Fruit fly (Drosophila melanogaster) whole organism, embryonic: ENCODE data around the gene CG42764.
A peak's percentile ranks its signal among the peaks of the same experiment; 100 is the strongest.

ENCODE experiments used
- Atf-2 ChIP-seq: fragments of 200-800 bp; sonication (Bioruptor generic); optimal IDR thresholded peaks from 2 replicates; lab custom pipeline; 2016; ENCODE audit warnings: missing biosample characterization, missing genetic modification characterization
- CG10654 ChIP-seq: fragments of 200-800 bp; sonication (Bioruptor generic); optimal IDR thresholded peaks from 2 replicates; lab custom pipeline; 2016; ENCODE audit warnings: missing biosample characterization, missing genetic modification characterization
- CG13775 ChIP-seq: fragments of 200-800 bp; sonication (Bioruptor generic); optimal IDR thresholded peaks from 3 replicates; lab custom pipeline; 2017; ENCODE audit warnings: missing biosample characterization, mild to moderate bottlenecking, missing genetic modification characterization
- CG15011 ChIP-seq: fragments of 200-800 bp; sonication (Bioruptor generic); optimal IDR thresholded peaks from 3 replicates; lab custom pipeline; 2018; ENCODE audit warnings: missing biosample characterization, mild to moderate bottlenecking, missing genetic modification characterization
- CG17328 ChIP-seq: fragments of 200-800 bp; sonication (Bioruptor generic); IDR thresholded peaks from 2 replicates; pipeline ENCODE4 v1.3.6; 2022; ENCODE audit warnings: missing biosample characterization, missing genetic modification characterization
- CG18599 ChIP-seq: fragments of 200-800 bp; sonication (Bioruptor generic); optimal IDR thresholded peaks from 3 replicates; lab custom pipeline; 2017; ENCODE audit warnings: missing biosample characterization, missing genetic modification characterization, mild to moderate bottlenecking, moderate library complexity, missing genetic modification reagents
- CG2129 ChIP-seq: fragments of 200-800 bp; sonication (Bioruptor generic); IDR thresholded peaks from 2 replicates; pipeline ENCODE4 v1.3.6; 2022; ENCODE audit warnings: missing biosample characterization, missing genetic modification characterization; ENCODE audit not compliant: partially characterized antibody
- CG6765 ChIP-seq: fragments of 200-800 bp; sonication (Bioruptor generic); optimal IDR thresholded peaks from 3 replicates; lab custom pipeline; 2017; ENCODE audit warnings: missing biosample characterization, mild to moderate bottlenecking, missing genetic modification characterization
- CG7987 ChIP-seq: fragments of 200-800 bp; sonication (Bioruptor generic); optimal IDR thresholded peaks from 2 replicates; lab custom pipeline; 2018; ENCODE audit warnings: missing biosample characterization, mild to moderate bottlenecking, missing genetic modification characterization, moderate library complexity
- CG8359 ChIP-seq: fragments of 200-800 bp; sonication (Bioruptor generic); optimal IDR thresholded peaks from 2 replicates; lab custom pipeline; 2017; ENCODE audit warnings: missing biosample characterization, mild to moderate bottlenecking, missing genetic modification characterization, borderline replicate concordance
- CG9797 ChIP-seq: fragments of 200-800 bp; sonication (Bioruptor generic); optimal IDR thresholded peaks from 3 replicates; lab custom pipeline; 2018; ENCODE audit warnings: missing biosample characterization, mild to moderate bottlenecking, missing genetic modification characterization
- CG9876 ChIP-seq: fragments of 200-800 bp; sonication (Bioruptor generic); optimal IDR thresholded peaks from 2 replicates; lab custom pipeline; 2016; ENCODE audit warnings: missing biosample characterization, missing genetic modification characterization
- D19A ChIP-seq: fragments of 200-800 bp; optimal IDR thresholded peaks from 3 replicates; lab custom pipeline; 2019; ENCODE audit warnings: missing biosample characterization, mild to moderate bottlenecking, missing genetic modification characterization, moderate library complexity
- Dbx ChIP-seq: fragments of 200-800 bp; sonication (Bioruptor generic); IDR thresholded peaks from 3 replicates; pipeline ENCODE4 v1.3.6; 2022; ENCODE audit warnings: missing biosample characterization, missing genetic modification characterization
- Dip2 ChIP-seq: fragments of 200-800 bp; sonication (Bioruptor generic); IDR thresholded peaks from 2 replicates; pipeline ENCODE4 v1.3.6; 2022; ENCODE audit warnings: missing biosample characterization, missing genetic modification characterization
- Dref ChIP-seq: fragments of 200-800 bp; sonication (Bioruptor generic); IDR thresholded peaks from 2 replicates; pipeline ENCODE4 v1.3.6; 2022; ENCODE audit warnings: missing biosample characterization, missing genetic modification characterization
- H2.0 ChIP-seq: fragments of 200-800 bp; sonication (Bioruptor generic); IDR thresholded peaks from 2 replicates; pipeline ENCODE4 v1.3.6; 2022; ENCODE audit warnings: missing biosample characterization, missing genetic modification characterization
- HLH54F ChIP-seq: fragments of 200-800 bp; sonication (Bioruptor generic); optimal IDR thresholded peaks from 3 replicates; lab custom pipeline; 2016; ENCODE audit warnings: missing biosample characterization, missing genetic modification characterization
- Hr51 ChIP-seq, 2 experiments: fragments of 200-800 bp; sonication (Bioruptor generic); optimal IDR thresholded peaks; 2 replicates in 1 of 2; 3 replicates in 1 of 2; lab custom pipeline; 2016 to 2018; ENCODE audit warnings: missing biosample characterization in 2 of 2, missing genetic modification characterization in 2 of 2, mild to moderate bottlenecking in 1 of 2, moderate library complexity in 1 of 2
- Mes4 ChIP-seq: fragments of 200-800 bp; sonication (Bioruptor generic); optimal IDR thresholded peaks from 2 replicates; lab custom pipeline; 2016; ENCODE audit warnings: missing biosample characterization, missing genetic modification characterization
- Mrtf ChIP-seq: fragments of 200-800 bp; sonication (Bioruptor generic); IDR thresholded peaks from 3 replicates; pipeline ENCODE4 v1.3.6; 2022; ENCODE audit warnings: missing biosample characterization, missing genetic modification characterization
- Optix ChIP-seq: fragments of 200-800 bp; sonication (Bioruptor generic); IDR thresholded peaks from 3 replicates; pipeline ENCODE4 v1.3.6; 2022; ENCODE audit warnings: missing biosample characterization, missing genetic modification characterization
- Ptx1 ChIP-seq: fragments of 200-800 bp; sonication (Bioruptor generic); IDR thresholded peaks from 2 replicates; pipeline ENCODE4 v1.3.6; 2022; ENCODE audit warnings: missing biosample characterization, missing genetic modification characterization
- Six4 ChIP-seq: fragments of 200-800 bp; sonication (Bioruptor generic); optimal IDR thresholded peaks from 2 replicates; lab custom pipeline; 2016; ENCODE audit warnings: missing biosample characterization, missing genetic modification characterization
- Trl ChIP-seq, 3 experiments: fragments of >200 bp in 2 of 3; fragments of 200-800 bp in 1 of 3; sonication (Bioruptor generic) in 1 of 3; optimal IDR thresholded peaks; 2 replicates in 1 of 3; 3 replicates in 2 of 3; lab custom pipeline; 2016 to 2017; ENCODE audit warnings: missing biosample characterization in 1 of 3, missing genetic modification characterization in 1 of 3
- Vsx1 ChIP-seq: fragments of 200-800 bp; sonication (Bioruptor generic); optimal IDR thresholded peaks from 2 replicates; lab custom pipeline; 2017; ENCODE audit warnings: missing biosample characterization, mild to moderate bottlenecking, missing genetic modification characterization, missing genetic modification reagents
- chif ChIP-seq, 2 experiments: fragments of 200-800 bp; sonication (Bioruptor generic); optimal IDR thresholded peaks; 3 replicates each; lab custom pipeline; 2016; ENCODE audit warnings: missing biosample characterization in 2 of 2, missing genetic modification characterization in 2 of 2
- cwo ChIP-seq: fragments of 200-800 bp; sonication (Bioruptor generic); optimal IDR thresholded peaks from 3 replicates; lab custom pipeline; 2017; ENCODE audit warnings: missing biosample characterization, missing genetic modification characterization, mild to moderate bottlenecking, moderate library complexity, missing genetic modification reagents
- danr ChIP-seq: fragments of 200-800 bp; sonication (Bioruptor generic); IDR thresholded peaks from 2 replicates; pipeline ENCODE4 v1.3.6; 2022; ENCODE audit warnings: missing biosample characterization, missing genetic modification characterization
- dimm ChIP-seq: fragments of 200-800 bp; sonication (Bioruptor generic); IDR thresholded peaks from 2 replicates; pipeline ENCODE4 v1.3.6; 2022; ENCODE audit warnings: missing biosample characterization, missing genetic modification characterization
- fru ChIP-seq: fragments of >200 bp; optimal IDR thresholded peaks from 2 replicates; lab custom pipeline; 2017
- gcm2 ChIP-seq: fragments of 200-800 bp; sonication (Bioruptor generic); optimal IDR thresholded peaks from 2 replicates; lab custom pipeline; 2016; ENCODE audit warnings: missing biosample characterization, missing genetic modification characterization
- ham ChIP-seq: fragments of 200-800 bp; sonication (Bioruptor generic); IDR thresholded peaks from 2 replicates; pipeline ENCODE4 v1.3.6; 2022; ENCODE audit warnings: missing biosample characterization, missing genetic modification characterization
- insv ChIP-seq, 2 experiments: fragments of 200-800 bp; sonication (Bioruptor generic); optimal IDR thresholded peaks; 3 replicates each; lab custom pipeline; 2016 to 2018; ENCODE audit warnings: missing biosample characterization in 2 of 2, missing genetic modification characterization in 2 of 2
- klu ChIP-seq: fragments of 200-800 bp; sonication (Bioruptor generic); IDR thresholded peaks from 2 replicates; pipeline ENCODE4 v1.3.6; 2022; ENCODE audit warnings: missing biosample characterization, missing genetic modification characterization
- kni ChIP-seq: fragments of 200-800 bp; sonication (Bioruptor generic); optimal IDR thresholded peaks from 3 replicates; lab custom pipeline; 2017; ENCODE audit warnings: mild to moderate bottlenecking, missing biosample characterization, missing genetic modification reagents, missing genetic modification characterization
- nerfin-1 ChIP-seq: fragments of 200-800 bp; sonication (Bioruptor generic); optimal IDR thresholded peaks from 3 replicates; lab custom pipeline; 2019; ENCODE audit warnings: missing biosample characterization, mild to moderate bottlenecking, missing genetic modification characterization, moderate library complexity
- odd ChIP-seq: fragments of 200-800 bp; sonication (Bioruptor generic); optimal IDR thresholded peaks from 2 replicates; lab custom pipeline; 2017; ENCODE audit warnings: missing biosample characterization, mild to moderate bottlenecking, missing genetic modification characterization
- org-1 ChIP-seq: fragments of 200-800 bp; sonication (Bioruptor generic); optimal IDR thresholded peaks from 2 replicates; lab custom pipeline; 2017; ENCODE audit warnings: missing biosample characterization, missing genetic modification characterization
- peb ChIP-seq: fragments of 200-800 bp; sonication (Bioruptor generic); IDR thresholded peaks from 2 replicates; pipeline ENCODE4 v1.3.6; 2022; ENCODE audit warnings: missing biosample characterization, missing genetic modification characterization
- sd ChIP-seq: fragments of 200-800 bp; sonication (Bioruptor generic); optimal IDR thresholded peaks from 3 replicates; lab custom pipeline; 2018; ENCODE audit warnings: missing biosample characterization, mild to moderate bottlenecking, missing genetic modification characterization, moderate library complexity
- shn ChIP-seq: fragments of 200-800 bp; sonication (Bioruptor generic); optimal IDR thresholded peaks from 3 replicates; lab custom pipeline; 2016; ENCODE audit warnings: missing biosample characterization, missing genetic modification characterization
- ssp ChIP-seq: fragments of 200-800 bp; sonication (Bioruptor generic); IDR thresholded peaks from 2 replicates; pipeline ENCODE4 v1.3.6; 2022; ENCODE audit warnings: missing biosample characterization, missing genetic modification characterization
- trh ChIP-seq: fragments of 200-800 bp; sonication (Bioruptor generic); optimal IDR thresholded peaks from 2 replicates; lab custom pipeline; 2016; ENCODE audit warnings: missing biosample characterization, missing genetic modification characterization
- twi ChIP-seq: fragments of 200-800 bp; optimal IDR thresholded peaks from 2 replicates; lab custom pipeline; 2019; ENCODE audit warnings: missing biosample characterization, mild to moderate bottlenecking, missing genetic modification characterization, moderate library complexity
- unpg ChIP-seq: fragments of 200-800 bp; sonication (Bioruptor generic); optimal IDR thresholded peaks from 3 replicates; lab custom pipeline; 2018; ENCODE audit warnings: missing biosample characterization, mild to moderate bottlenecking, missing genetic modification characterization, moderate library complexity
- usp ChIP-seq: fragments of >200 bp; optimal IDR thresholded peaks from 2 replicates; lab custom pipeline; 2017; ENCODE audit warnings: missing biosample characterization, missing genetic modification characterization

CG42764 gene

DNA sequence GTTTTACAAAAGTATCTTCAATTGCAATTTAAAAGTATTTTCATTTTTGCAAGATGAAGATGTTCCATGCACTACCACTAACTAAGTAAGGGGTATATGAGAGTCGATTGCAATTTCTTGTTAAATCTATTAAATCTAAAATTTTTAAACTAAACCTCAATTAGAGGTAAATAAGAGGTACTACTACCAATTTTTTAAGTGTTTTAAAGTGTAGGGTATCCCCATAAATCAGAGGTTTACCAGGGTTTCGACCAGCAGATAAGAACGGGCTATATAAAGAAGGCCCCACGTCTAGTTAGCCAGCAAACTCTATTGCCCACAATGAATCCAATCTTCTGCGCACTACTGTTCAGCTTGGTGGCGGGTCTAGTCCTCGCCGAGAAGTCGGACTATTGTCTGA lies 5.5 kb downstream of the CG42764 start, which contains the start of gene mag:
Gene mag (plus strand): TSS at position 301 of the 400 bp plus-strand sequence.
- TF ChIP-seq chif (GFP tag; optimal IDR thresholded peaks at IDR 0.05; lab: Kevin White, UChicago) (no peak), Six4 (GFP tag; lab: Kevin White, UChicago) (no peak), D19A (tag; lab: Kevin White, UChicago) (no peak), Atf-2 (GFP tag; lab: Kevin White, UChicago) (no peak), HLH54F (no peak), Trl (optimal IDR thresholded peaks at IDR 0.05; lab: Kevin White, UChicago) (no peak), Trl (GFP tag; optimal IDR thresholded peaks at IDR 0.05; lab: Kevin White, UChicago) (no peak), peb (no peak), Hr51 (GFP tag; optimal IDR thresholded peaks at IDR 0.05; lab: Kevin White, UChicago) (no peak), CG9797 (GFP tag; lab: Kevin White, UChicago) (no peak), unpg (GFP tag; lab: Kevin White, UChicago) (no peak), klu (GFP tag; lab: Robert Waterston, UW) (no peak), Optix (GFP tag; lab: Robert Waterston, UW) (no peak)

DNA sequence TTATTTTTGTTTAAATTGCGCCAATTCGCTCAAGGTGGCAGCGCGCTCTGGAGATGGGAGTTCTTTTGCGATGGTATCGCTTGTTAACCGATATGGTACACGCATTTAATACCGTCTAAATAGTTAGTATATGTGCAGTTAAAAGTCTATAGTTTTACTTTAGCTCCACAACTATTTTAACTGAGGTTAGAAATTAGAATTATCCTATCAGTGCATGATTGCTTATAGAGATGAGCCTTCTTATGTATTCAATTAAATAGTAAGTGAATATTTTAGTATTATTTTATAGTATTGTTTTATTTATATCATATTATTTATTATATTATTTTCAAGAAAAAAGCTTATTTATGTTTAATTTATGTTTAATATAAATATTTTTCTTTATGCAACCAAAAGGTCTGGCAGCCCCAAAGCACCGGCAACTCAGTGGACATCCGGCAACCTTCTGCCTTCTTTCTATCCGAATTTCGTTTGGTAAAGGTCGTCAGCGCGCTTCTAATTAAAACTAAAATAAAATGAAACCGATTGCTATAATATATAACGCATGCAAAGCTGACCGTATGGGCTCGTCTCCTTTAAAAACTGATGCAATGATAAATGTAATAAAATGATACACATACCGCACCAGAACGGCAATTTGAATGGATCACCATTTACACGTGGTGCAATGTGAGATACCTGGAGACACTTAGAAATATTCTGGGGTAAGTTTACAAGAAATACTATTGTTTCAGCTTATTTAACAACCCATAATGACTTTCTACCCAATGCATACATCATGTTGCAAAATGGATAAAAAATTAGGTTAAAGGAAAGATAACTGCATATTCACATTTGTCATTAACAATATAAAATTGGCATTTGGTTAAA lies 12.8 kb downstream of the CG42764 start, which contains the start of gene CG5199:
Gene CG5199 (minus strand): TSS at position 52 of the 870 bp plus-strand sequence.
- TF ChIP-seq Dip2 (no peak), CG2129 (GFP tag; lab: Robert Waterston, UW) (peak; percentile 61; the same call in 1 of the 2 replicates), CG8359 (GFP tag; lab: Kevin White, UChicago) (peak; percentile 40), Mes4 (no peak), gcm2 (GFP tag; lab: Kevin White, UChicago) (no peak), sd (tag; lab: Kevin White, UChicago) (no peak), CG9876 (no peak), Vsx1 (GFP tag; lab: Kevin White, UChicago) (peak; percentile 23), CG10654 (peak; percentile 73), usp (GFP tag; lab: Kevin White, UChicago) (no peak), CG13775 (GFP tag; lab: Kevin White, UChicago) (peak; percentile 85), cwo (GFP tag; lab: Kevin White, UChicago) (peak; percentile 41), CG17328 (no peak), dimm (GFP tag; lab: Robert Waterston, UW) (no peak), kni (GFP tag; lab: Kevin White, UChicago) (no peak), Dbx (GFP tag; lab: Robert Waterston, UW) (peak; percentile 75; the same call in 2 of the 3 replicates), CG15011 (no peak), insv (GFP tag; optimal IDR thresholded peaks at IDR 0.05; lab: Kevin White, UChicago) (peak in 1 of 2 experiments; percentile 44), nerfin-1 (tag; lab: Kevin White, UChicago) (no peak), org-1 (GFP tag; lab: Kevin White, UChicago) (no peak), H2.0 (GFP tag; lab: Robert Waterston, UW) (peak; percentile 46; the same call in 1 of the 2 replicates), Mrtf (GFP tag; lab: Robert Waterston, UW) (peak; percentile 68; the same call in 2 of the 3 replicates), danr (GFP tag; lab: Robert Waterston, UW) (peak; percentile 41; the same call in 1 of the 2 replicates), ssp (GFP tag; lab: Robert Waterston, UW) (peak; percentile 53; the same call in 1 of the 2 replicates), shn (GFP tag; lab: Kevin White, UChicago) (peak; percentile 22), CG18599 (GFP tag; lab: Kevin White, UChicago) (peak; percentile 69), peb (no peak), odd (GFP tag; lab: Kevin White, UChicago) (peak; percentile 48), klu (GFP tag; lab: Robert Waterston, UW) (peak; percentile 35; the same call in 1 of the 2 replicates), CG6765 (GFP tag; lab: Kevin White, UChicago) (peak; percentile 58), trh (GFP tag; lab: Kevin White, UChicago) (no peak), twi (peak; percentile 42), Ptx1 (GFP tag; lab: Robert Waterston, UW) (peak; percentile 80), Dref (GFP tag; lab: Robert Waterston, UW) (peak; percentile 26; the same call in 1 of the 2 replicates), fru (no peak), CG7987 (GFP tag; lab: Kevin White, UChicago) (no peak), ham (GFP tag; lab: Robert Waterston, UW) (no peak)
